Fruit fly (Drosophila melanogaster): ENCODE measurements around the gene CG4325.

The CG4325 gene

dm6 chrX:2070708-2071063, 27.1 kb upstream of the CG4325 start (continued):
- TF ChIP-seq CG7839 (tag; optimal IDR thresholded peaks at IDR 0.05) = peak; percentile 71
- TF ChIP-seq E2f1 (GFP tag; IDR thresholded peaks at IDR 0.05) = peak; percentile 41; the same call in 1 of the 2 replicates
- no peak for TF ChIP-seq CG1233 (GFP tag; optimal IDR thresholded peaks at IDR 0.05)
- peak; percentile 84 for TF ChIP-seq lmd (GFP tag; IDR thresholded peaks at IDR 0.05)
- peak; percentile 26 for TF ChIP-seq gcm2 (GFP tag; optimal IDR thresholded peaks at IDR 0.05)
- peak; percentile 65 for TF ChIP-seq cwo (GFP tag; optimal IDR thresholded peaks at IDR 0.05)
- no peak for TF ChIP-seq CG4707 (GFP tag; optimal IDR thresholded peaks at IDR 0.05)
- peak; percentile 85 for TF ChIP-seq Ptx1 (GFP tag; IDR thresholded peaks at IDR 0.05)
- peak; percentile 78 for TF ChIP-seq tgo (GFP tag; IDR thresholded peaks at IDR 0.05)
- no peak for TF ChIP-seq twi (tag; optimal IDR thresholded peaks at IDR 0.05)
- TF ChIP-seq Hsf (GFP tag; optimal IDR thresholded peaks at IDR 0.05) = peak; percentile 39
- no peak for TF ChIP-seq CG3838 (GFP tag; optimal IDR thresholded peaks at IDR 0.05)
- TF ChIP-seq CG7271 (tag; optimal IDR thresholded peaks at IDR 0.05) = no peak
- peak; percentile 48 for TF ChIP-seq CG2712 (tag; optimal IDR thresholded peaks at IDR 0.05)
- TF ChIP-seq CG10147 (GFP tag; optimal IDR thresholded peaks at IDR 0.05) = peak; percentile 11
- TF ChIP-seq aop (GFP tag; IDR thresholded peaks at IDR 0.05) = no peak
- no peak for TF ChIP-seq CG4617 (GFP tag; optimal IDR thresholded peaks at IDR 0.05; ENCODE audit: borderline replicate concordance)
- no peak for TF ChIP-seq ato (GFP tag; IDR thresholded peaks at IDR 0.05; ENCODE audit: partially characterized antibody)
- TF ChIP-seq Bgb (GFP tag; IDR thresholded peaks at IDR 0.05; ENCODE audit: partially characterized antibody) = no peak
- TF ChIP-seq fu2 (GFP tag; optimal IDR thresholded peaks at IDR 0.05) = peak; percentile 21
- no peak for TF ChIP-seq prd (optimal IDR thresholded peaks at IDR 0.05)
- TF ChIP-seq prd (GFP tag; IDR thresholded peaks at IDR 0.05) = peak; percentile 72
- peak; percentile 92 for TF ChIP-seq Ets65A (GFP tag)
- TF ChIP-seq bbx (GFP tag; IDR thresholded peaks at IDR 0.05; ENCODE audit: partially characterized antibody) = no peak
- peak; percentile 55 for TF ChIP-seq fd3F (GFP tag; optimal IDR thresholded peaks at IDR 0.05)
- TF ChIP-seq CG9817 (tag; optimal IDR thresholded peaks at IDR 0.05) = peak; percentile 64
- TF ChIP-seq stwl (tag; optimal IDR thresholded peaks at IDR 0.05) = no peak
- peak; percentile 9 for TF ChIP-seq wek (GFP tag; optimal IDR thresholded peaks at IDR 0.05)
- TF ChIP-seq ab (GFP tag; optimal IDR thresholded peaks at IDR 0.05) = peak; percentile 30
- TF ChIP-seq scrt (GFP tag; optimal IDR thresholded peaks at IDR 0.05) = peak; percentile 43
- TF ChIP-seq CG16779 (GFP tag; IDR thresholded peaks at IDR 0.05) = no peak
- TF ChIP-seq CG7745 (tag; optimal IDR thresholded peaks at IDR 0.05) = no peak
- TF ChIP-seq HHEX (GFP tag; optimal IDR thresholded peaks at IDR 0.05) = peak; percentile 61
- TF ChIP-seq Lpt (GFP tag; optimal IDR thresholded peaks at IDR 0.05) = no peak
- no peak for TF ChIP-seq trem (tag; optimal IDR thresholded peaks at IDR 0.05)
- TF ChIP-seq pita (GFP tag; optimal IDR thresholded peaks at IDR 0.05) = no peak
- TF ChIP-seq Mes4 (GFP tag; optimal IDR thresholded peaks at IDR 0.05) = no peak
- TF ChIP-seq Lhr (GFP tag; optimal IDR thresholded peaks at IDR 0.05) = no peak
- no peak for TF ChIP-seq lbe (GFP tag; optimal IDR thresholded peaks at IDR 0.05)
- TF ChIP-seq fd96Cb (tag; optimal IDR thresholded peaks at IDR 0.05) = peak; percentile 30
- TF ChIP-seq CG1024 (GFP tag; IDR thresholded peaks at IDR 0.05) = peak; percentile 39; the same call in 1 of the 2 replicates
- TF ChIP-seq lov (optimal IDR thresholded peaks at IDR 0.05) = no peak
- no peak for TF ChIP-seq lov (GFP tag; IDR thresholded peaks at IDR 0.05)
- TF ChIP-seq sd (tag; optimal IDR thresholded peaks at IDR 0.05) = peak; percentile 97
- TF ChIP-seq vfl (GFP tag; optimal IDR thresholded peaks at IDR 0.05) = no peak
- peak; percentile 61 for TF ChIP-seq Oaz (GFP tag; IDR thresholded peaks at IDR 0.05)
- TF ChIP-seq CG12659 (GFP tag; optimal IDR thresholded peaks at IDR 0.05) = peak; percentile 54
- TF ChIP-seq CG9797 (GFP tag; optimal IDR thresholded peaks at IDR 0.05) = no peak
- TF ChIP-seq Hey (tag; optimal IDR thresholded peaks at IDR 0.05) = peak; percentile 2
- peak; percentile 16 for TF ChIP-seq CG30431 (GFP tag; optimal IDR thresholded peaks at IDR 0.05)
- TF ChIP-seq CG17361 (GFP tag; IDR thresholded peaks at IDR 0.05) = peak; percentile 55; the same call in 2 of the 3 replicates
- peak; percentile 42 for TF ChIP-seq tin (GFP tag; optimal IDR thresholded peaks at IDR 0.05)
